Worm (Caenorhabditis elegans) whole organism, midembryonic: ENCODE measurements around the gene Y45F3A.9.

Experiments
- flt-1 ChIP-seq: fragments of 200-800 bp; sonication (Bioruptor generic); IDR thresholded peaks from 2 replicates; pipeline ENCODE4 v1.3.6; 2022; ENCODE audit warnings: missing genetic modification characterization, missing compliant biosample characterization
- med-1 ChIP-seq: sonication (generic microtip); optimal IDR thresholded peaks from 2 replicates; lab custom pipeline; 2017; ENCODE audit warnings: missing genetic modification characterization, mild to moderate bottlenecking, missing compliant biosample characterization, antibody characterized with exemption, missing genetic modification reagents; ENCODE audit not compliant: insufficient read depth
- ztf-23 ChIP-seq: fragments of 200-800 bp; sonication (Bioruptor generic); IDR thresholded peaks from 2 replicates; pipeline ENCODE4 v1.3.6; 2022; ENCODE audit warnings: missing genetic modification reagents, missing genetic modification characterization, missing compliant biosample characterization

DNA sequence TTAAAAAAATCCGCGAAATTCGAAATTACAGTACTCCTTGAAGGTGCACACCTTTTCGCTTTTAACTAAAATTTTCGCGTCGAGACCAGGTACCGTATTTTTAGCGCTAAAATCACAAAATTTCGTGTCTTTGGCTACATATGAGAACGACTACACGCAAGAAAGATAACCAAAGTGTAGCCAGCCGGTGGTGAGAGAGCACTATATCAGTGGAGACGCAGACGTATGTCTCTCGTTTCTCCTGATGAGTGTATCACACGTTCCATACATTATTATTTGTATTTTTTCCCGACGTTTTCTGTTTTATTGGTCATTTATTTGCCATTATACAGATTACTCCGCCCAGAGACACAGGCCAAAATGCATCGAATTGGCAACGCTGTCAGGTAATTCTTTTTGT, 29.0 kb downstream of the Y45F3A.9 start, which contains the start of gene acdh-11:
- no peak for TF ChIP-seq ztf-23 (GFP tag; lab: Robert Waterston, UW)
- no peak for TF ChIP-seq flt-1
- no peak for TF ChIP-seq med-1 (GFP tag; lab: Kevin White, UChicago)
